Worm (Caenorhabditis elegans) whole organism, L4 larva: ENCODE data around the gene R04B5.11.

Source experiments
- F26F4.8 ChIP-seq: fragments of 200-800 bp; sonication (Bioruptor generic); conservative IDR thresholded peaks from 2 replicates; pipeline ENCODE4 v1.3.6; 2022; ENCODE audit warnings: missing genetic modification characterization, missing compliant biosample characterization
- F49E8.2 ChIP-seq: sonication (generic microtip); optimal IDR thresholded peaks from 2 replicates; lab custom pipeline; 2016; ENCODE audit warnings: missing compliant biosample characterization, mild to moderate bottlenecking, missing genetic modification characterization, borderline replicate concordance
- R02D3.7 ChIP-seq: fragments of 150-350 bp; sonication (generic microtip); optimal IDR thresholded peaks from 3 replicates; lab custom pipeline; 2014; ENCODE audit warnings: missing biosample characterization, missing genetic modification characterization
- T20F7.1 ChIP-seq: fragments of 200-800 bp; sonication (Bioruptor generic); optimal IDR thresholded peaks from 2 replicates; lab custom pipeline; 2018; ENCODE audit warnings: mild to moderate bottlenecking, missing genetic modification characterization, missing compliant biosample characterization
- T26A8.4 ChIP-seq: fragments of 200-800 bp; sonication (Bioruptor generic); IDR thresholded peaks from 2 replicates; pipeline ENCODE4 v1.3.6; 2022; ENCODE audit warnings: missing genetic modification characterization, missing compliant biosample characterization
- Y105C5A.15 ChIP-seq: fragments of 200-800 bp; sonication (Bioruptor generic); IDR thresholded peaks from 2 replicates; pipeline ENCODE4 v1.3.6; 2022; ENCODE audit warnings: missing genetic modification characterization, missing compliant biosample characterization
- Y48G9A.11 ChIP-seq: fragments of 200-800 bp; sonication (Bioruptor generic); IDR thresholded peaks from 2 replicates; pipeline ENCODE4 v1.3.6; 2022; ENCODE audit warnings: missing genetic modification reagents, missing genetic modification characterization, missing compliant biosample characterization
- Y5F2A.4 ChIP-seq: fragments of 200-800 bp; sonication (Bioruptor generic); optimal IDR thresholded peaks from 2 replicates; lab custom pipeline; 2018; ENCODE audit warnings: mild to moderate bottlenecking, missing genetic modification characterization, missing compliant biosample characterization
- aha-1 ChIP-seq: fragments of 150-350 bp; peaks from one replicate; lab custom pipeline; 2014; ENCODE audit warnings: missing biosample characterization, missing genetic modification characterization
- ama-1 ChIP-seq: fragments of 150-350 bp; optimal IDR thresholded peaks from 2 replicates; lab custom pipeline; 2014; ENCODE audit warnings: inconsistent platforms, mixed read lengths
- arid-1 ChIP-seq: fragments of 200-800 bp; sonication (Bioruptor generic); conservative IDR thresholded peaks from 2 replicates; pipeline ENCODE4 v1.3.6; 2022; ENCODE audit warnings: missing genetic modification reagents, missing genetic modification characterization, missing compliant biosample characterization
- attf-4 ChIP-seq: sonication (generic microtip); optimal IDR thresholded peaks from 3 replicates; lab custom pipeline; 2017; ENCODE audit warnings: missing biosample characterization, missing genetic modification characterization
- ceh-28 ChIP-seq: fragments of 150-350 bp; optimal IDR thresholded peaks from 2 replicates; lab custom pipeline; 2014; ENCODE audit warnings: missing biosample characterization, missing genetic modification reagents, missing genetic modification characterization
- ceh-44 ChIP-seq: fragments of 200-800 bp; sonication (Bioruptor generic); IDR thresholded peaks from 2 replicates; pipeline ENCODE4 v1.3.6; 2022; ENCODE audit warnings: missing genetic modification reagents, missing genetic modification characterization, missing compliant biosample characterization
- ces-1 ChIP-seq: fragments of 150-350 bp; sonication (generic microtip); optimal IDR thresholded peaks from 4 replicates; lab custom pipeline; 2014; ENCODE audit warnings: missing biosample characterization, missing genetic modification reagents, missing genetic modification characterization
- dmd-8 ChIP-seq: fragments of 200-800 bp; sonication (Bioruptor generic); IDR thresholded peaks from 2 replicates; pipeline ENCODE4 v1.3.6; 2022; ENCODE audit warnings: missing genetic modification characterization, missing compliant biosample characterization
- dmd-9 ChIP-seq: fragments of 200-800 bp; sonication (Bioruptor generic); IDR thresholded peaks from 2 replicates; pipeline ENCODE4 v1.3.6; 2022; ENCODE audit warnings: missing genetic modification reagents, missing genetic modification characterization, missing compliant biosample characterization
- dpl-1 ChIP-seq: fragments of 150-350 bp; optimal IDR thresholded peaks from 2 replicates; lab custom pipeline; 2014; ENCODE audit warnings: missing biosample characterization, missing genetic modification reagents, missing genetic modification characterization
- fkh-10 ChIP-seq: fragments of 150-350 bp; optimal IDR thresholded peaks from 2 replicates; lab custom pipeline; 2014; ENCODE audit warnings: missing biosample characterization, missing genetic modification reagents, missing genetic modification characterization
- fos-1 ChIP-seq: fragments of 150-350 bp; optimal IDR thresholded peaks from 2 replicates; lab custom pipeline; 2014; ENCODE audit warnings: missing biosample characterization, missing genetic modification characterization
- hmg-1.1 ChIP-seq: fragments of 200-800 bp; sonication (Bioruptor generic); IDR thresholded peaks from 2 replicates; pipeline ENCODE4 v1.3.6; 2022; ENCODE audit warnings: missing genetic modification reagents, missing genetic modification characterization, missing compliant biosample characterization
- jun-1 ChIP-seq: fragments of 150-350 bp; optimal IDR thresholded peaks from 2 replicates; lab custom pipeline; 2014; ENCODE audit warnings: missing biosample characterization, missing genetic modification reagents, missing genetic modification characterization
- lin-1 ChIP-seq: fragments of 200-800 bp; sonication (Bioruptor generic); IDR thresholded peaks from 2 replicates; pipeline ENCODE4 v1.3.6; 2022; ENCODE audit warnings: missing genetic modification reagents, missing genetic modification characterization, missing compliant biosample characterization
- lin-13 ChIP-seq: fragments of 150-350 bp; optimal IDR thresholded peaks from 2 replicates; lab custom pipeline; 2014; ENCODE audit warnings: missing biosample characterization, missing genetic modification reagents, missing genetic modification characterization
- lin-29 ChIP-seq: fragments of 200-800 bp; sonication (Bioruptor generic); IDR thresholded peaks from 2 replicates; pipeline ENCODE4 v1.3.6; 2022; ENCODE audit warnings: missing genetic modification reagents, missing genetic modification characterization, missing compliant biosample characterization
- lin-38 ChIP-seq: fragments of 200-800 bp; sonication (Bioruptor generic); IDR thresholded peaks from 2 replicates; pipeline ENCODE4 v1.3.6; 2022; ENCODE audit warnings: missing genetic modification reagents, missing genetic modification characterization, missing compliant biosample characterization
- lin-39 ChIP-seq: fragments of 150-350 bp; optimal IDR thresholded peaks from 2 replicates; lab custom pipeline; 2014; ENCODE audit warnings: missing biosample characterization, missing genetic modification reagents, missing genetic modification characterization
- lir-3 ChIP-seq: sonication (generic microtip); optimal IDR thresholded peaks from 2 replicates; lab custom pipeline; 2016; ENCODE audit warnings: mild to moderate bottlenecking, missing genetic modification characterization, missing compliant biosample characterization
- madf-5 ChIP-seq, 2 experiments: fragments of 200-800 bp; sonication (Bioruptor generic); IDR thresholded peaks; 2 replicates each; pipeline ENCODE4 v1.3.6; 2022; ENCODE audit warnings: missing compliant biosample characterization in 2 of 2, missing genetic modification characterization in 2 of 2
- madf-9 ChIP-seq: fragments of 200-800 bp; sonication (Bioruptor generic); conservative IDR thresholded peaks from 2 replicates; pipeline ENCODE4 v1.3.6; 2022; ENCODE audit warnings: missing genetic modification reagents, missing genetic modification characterization, missing compliant biosample characterization
- mes-2 ChIP-seq: sonication (generic microtip); optimal IDR thresholded peaks from 2 replicates; lab custom pipeline; 2016; ENCODE audit warnings: missing genotype, mild to moderate bottlenecking, missing genetic modification characterization, missing compliant biosample characterization; ENCODE audit not compliant: poor library complexity, severe bottlenecking
- mxl-2 ChIP-seq: fragments of 200-800 bp; sonication (Bioruptor generic); conservative IDR thresholded peaks from 2 replicates; pipeline ENCODE4 v1.3.6; 2022; ENCODE audit warnings: missing genetic modification reagents, missing genetic modification characterization, missing compliant biosample characterization
- nhr-102 ChIP-seq: sonication (generic microtip); optimal IDR thresholded peaks from 2 replicates; lab custom pipeline; 2016; ENCODE audit warnings: mild to moderate bottlenecking, missing genetic modification characterization, moderate library complexity, missing compliant biosample characterization
- nhr-28 ChIP-seq: fragments of 150-350 bp; optimal IDR thresholded peaks from 2 replicates; lab custom pipeline; 2014; ENCODE audit warnings: missing biosample characterization, missing genetic modification characterization
- nhr-41 ChIP-seq: fragments of 200-800 bp; sonication (Bioruptor generic); IDR thresholded peaks from 2 replicates; pipeline ENCODE4 v1.3.6; 2022; ENCODE audit warnings: missing genetic modification reagents, missing genetic modification characterization, missing compliant biosample characterization
- nhr-42 ChIP-seq: fragments of 200-800 bp; sonication (Bioruptor generic); IDR thresholded peaks from 2 replicates; pipeline ENCODE4 v1.3.6; 2022; ENCODE audit warnings: missing genetic modification characterization, missing compliant biosample characterization
- nhr-48 ChIP-seq: sonication (generic microtip); optimal IDR thresholded peaks from 2 replicates; lab custom pipeline; 2016; ENCODE audit warnings: mild to moderate bottlenecking, missing genetic modification characterization, missing compliant biosample characterization
- pha-4 ChIP-seq, 2 experiments: fragments of 150-350 bp in 1 of 2; fragments of 200-800 bp in 1 of 2; sonication (Bioruptor generic) in 1 of 2; IDR thresholded peaks in 1 of 2; optimal IDR thresholded peaks in 1 of 2; 2 replicates each; pipeline versions ENCODE4 v1.3.6 to Lab custom; 2014 to 2022; ENCODE audit warnings: missing genetic modification characterization in 2 of 2, missing genetic modification reagents in 2 of 2, missing biosample characterization in 1 of 2, missing compliant biosample characterization in 1 of 2
- pqm-1 ChIP-seq: sonication (generic microtip); optimal IDR thresholded peaks from 2 replicates; lab custom pipeline; 2017; ENCODE audit warnings: missing biosample characterization, missing genetic modification characterization
- saeg-2 ChIP-seq: fragments of 200-800 bp; sonication (Bioruptor generic); IDR thresholded peaks from 2 replicates; pipeline ENCODE4 v1.3.6; 2022; ENCODE audit warnings: missing genetic modification reagents, missing genetic modification characterization, missing compliant biosample characterization
- sdz-12 ChIP-seq: fragments of 200-800 bp; sonication (Bioruptor generic); optimal IDR thresholded peaks from 2 replicates; lab custom pipeline; 2018; ENCODE audit warnings: mild to moderate bottlenecking, missing genetic modification characterization, missing compliant biosample characterization
- set-16 ChIP-seq: fragments of 200-800 bp; sonication (Bioruptor generic); IDR thresholded peaks from 2 replicates; pipeline ENCODE4 v1.3.6; 2022; ENCODE audit warnings: missing genetic modification reagents, missing genetic modification characterization, missing compliant biosample characterization
- snpc-1.2 ChIP-seq: fragments of 200-800 bp; sonication (Bioruptor generic); IDR thresholded peaks from 2 replicates; pipeline ENCODE4 v1.3.6; 2022; ENCODE audit warnings: missing genetic modification reagents, missing genetic modification characterization, missing compliant biosample characterization
- snpc-4 ChIP-seq: fragments of 150-350 bp; optimal IDR thresholded peaks from 2 replicates; lab custom pipeline; 2014; ENCODE audit warnings: missing biosample characterization, missing genetic modification characterization
- tag-97 ChIP-seq: fragments of 200-800 bp; sonication (Bioruptor generic); IDR thresholded peaks from 2 replicates; pipeline ENCODE4 v1.3.6; 2022; ENCODE audit warnings: missing genetic modification characterization, missing compliant biosample characterization
- unc-62 ChIP-seq, 3 experiments: fragments of 150-350 bp in 1 of 3; sonication (generic microtip); optimal IDR thresholded peaks in 2 of 3; peaks in 1 of 3; 1 replicate in 1 of 3; 2 replicates in 2 of 3; lab custom pipeline; 2014 to 2017; ENCODE audit warnings: missing biosample characterization in 3 of 3, missing genetic modification characterization in 3 of 3, missing genetic modification reagents in 3 of 3, missing genotype in 1 of 3
- vab-7 ChIP-seq: fragments of 200-800 bp; sonication (Bioruptor generic); IDR thresholded peaks from 2 replicates; pipeline ENCODE4 v1.3.6; 2022; ENCODE audit warnings: missing genetic modification reagents, missing genetic modification characterization, missing compliant biosample characterization
- zag-1 ChIP-seq: fragments of 150-350 bp; optimal IDR thresholded peaks from 2 replicates; lab custom pipeline; 2014; ENCODE audit warnings: missing biosample characterization, missing genetic modification characterization
- zfp-2 ChIP-seq: sonication (generic microtip); optimal IDR thresholded peaks from 2 replicates; lab custom pipeline; 2016; ENCODE audit warnings: mild to moderate bottlenecking, missing genetic modification characterization, missing compliant biosample characterization
- zip-2 ChIP-seq: fragments of 150-350 bp; optimal IDR thresholded peaks from 2 replicates; lab custom pipeline; 2014; ENCODE audit warnings: missing biosample characterization, missing genetic modification characterization
- ztf-11 ChIP-seq: fragments of 150-350 bp; optimal IDR thresholded peaks from 2 replicates; lab custom pipeline; 2014; ENCODE audit warnings: missing biosample characterization, missing genetic modification characterization

R04B5.11 gene

ce11 chrV:10043234-10043796, 47.7 kb downstream of the R04B5.11 start, which contains the start of gene T06E8.8 (continued):
- no peak for TF ChIP-seq lin-39 (tag; lab: Kevin White, UChicago)
- TF ChIP-seq F49E8.2 = no peak
- no peak for TF ChIP-seq Y5F2A.4
- TF ChIP-seq F26F4.8 (GFP tag; lab: Robert Waterston, UW) = no peak
- no peak for TF ChIP-seq dpl-1 (GFP tag; lab: Kevin White, UChicago)
- TF ChIP-seq nhr-102 (tag; lab: Kevin White, UChicago) = no peak
- TF ChIP-seq Y48G9A.11 (GFP tag; lab: Robert Waterston, UW) = no peak
- no peak for TF ChIP-seq T26A8.4
- no peak for TF ChIP-seq mxl-2 (GFP tag; lab: Robert Waterston, UW)
- TF ChIP-seq unc-62 (GFP tag; optimal IDR thresholded peaks at IDR 0.05 in 1 of 2; lab: Kevin White, UChicago) = peak in 1 of 2 experiments; percentile 80
- no peak for TF ChIP-seq unc-62 (tag; optimal IDR thresholded peaks at IDR 0.05; lab: Kevin White, UChicago)
- no peak for TF ChIP-seq aha-1 (tag; lab: Kevin White, UChicago)
- TF ChIP-seq saeg-2 (GFP tag; lab: Robert Waterston, UW) = no peak
- TF ChIP-seq ceh-44 = no peak
- peak; percentile 51 for TF ChIP-seq mes-2 (tag; lab: Kevin White, UChicago)
- TF ChIP-seq attf-4 (tag; lab: Kevin White, UChicago) = no peak
- TF ChIP-seq pha-4 (GFP tag; IDR thresholded peaks at IDR 0.05; lab: Robert Waterston, UW) = peak; percentile 41
- TF ChIP-seq pha-4 (tag; optimal IDR thresholded peaks at IDR 0.05; lab: Kevin White, UChicago) = no peak
- TF ChIP-seq lir-3 (tag; lab: Kevin White, UChicago) = no peak
- TF ChIP-seq snpc-4 (tag; lab: Kevin White, UChicago) = no peak
- TF ChIP-seq jun-1 (tag; lab: Kevin White, UChicago) = no peak
- no peak for TF ChIP-seq fos-1 (tag; lab: Kevin White, UChicago)
- TF ChIP-seq ceh-28 (tag; lab: Kevin White, UChicago) = no peak
- peak; percentile 63 for TF ChIP-seq nhr-48 (tag; lab: Kevin White, UChicago)
- TF ChIP-seq lin-13 (GFP tag; lab: Kevin White, UChicago) = no peak
- TF ChIP-seq nhr-41 (GFP tag; lab: Robert Waterston, UW) = no peak
- peak; percentile 3 for TF ChIP-seq T20F7.1 (GFP tag; lab: Kevin White, UChicago)
- TF ChIP-seq ces-1 (GFP tag; lab: Kevin White, UChicago) = no peak
- no peak for TF ChIP-seq snpc-1.2 (GFP tag; lab: Robert Waterston, UW)
- TF ChIP-seq set-16 = 0 out of 2 replicates have a peak, but pooled peaks have one; percentile 11
- no peak for TF ChIP-seq sdz-12 (GFP tag; lab: Kevin White, UChicago)
- TF ChIP-seq pqm-1 (tag; lab: Kevin White, UChicago) = no peak
- TF ChIP-seq madf-9 = no peak
- no peak for TF ChIP-seq dmd-8 (GFP tag; lab: Robert Waterston, UW)
- TF ChIP-seq lin-38 = no peak
- TF ChIP-seq zag-1 (tag; lab: Kevin White, UChicago) = no peak
- TF ChIP-seq R02D3.7 (tag; lab: Kevin White, UChicago) = no peak
- no peak for TF ChIP-seq ztf-11 (tag; lab: Kevin White, UChicago)
- no peak for TF ChIP-seq madf-5 (GFP tag; IDR thresholded peaks at IDR 0.05; lab: Robert Waterston, UW)
- TF ChIP-seq ama-1 = no peak
- no peak for TF ChIP-seq vab-7
- peak; percentile 69 for TF ChIP-seq nhr-28 (tag; lab: Kevin White, UChicago)
- TF ChIP-seq fkh-10 (GFP tag; lab: Kevin White, UChicago) = no peak
- peak; percentile 64 for TF ChIP-seq hmg-1.1 (GFP tag; lab: Robert Waterston, UW)
- TF ChIP-seq lin-1 (GFP tag; lab: Robert Waterston, UW) = no peak
- no peak for TF ChIP-seq arid-1 (GFP tag; lab: Robert Waterston, UW)
- TF ChIP-seq lin-29 = no peak
- no peak for TF ChIP-seq nhr-42 (GFP tag; lab: Robert Waterston, UW)
- no peak for TF ChIP-seq dmd-9 (GFP tag; lab: Robert Waterston, UW)
- no peak for TF ChIP-seq zfp-2
- TF ChIP-seq tag-97 (GFP tag; lab: Robert Waterston, UW) = no peak
- no peak for TF ChIP-seq zip-2 (tag; lab: Kevin White, UChicago)
- TF ChIP-seq Y105C5A.15 (GFP tag; lab: Robert Waterston, UW) = no peak
